Worm (Caenorhabditis elegans): Measurements from ENCODE around the gene msp-53.

Gene msp-53

ce11 chrIV:5093462-5093861 is 28.6 kb upstream of the msp-53 start:
- TF ChIP-seq hnd-1 (tag; optimal IDR thresholded peaks at IDR 0.05), result no peak
- TF ChIP-seq B0310.2 (tag; optimal IDR thresholded peaks at IDR 0.05), result no peak
- no peak for TF ChIP-seq ceh-36 (tag; optimal IDR thresholded peaks at IDR 0.05)
- no peak for TF ChIP-seq scrt-1 (GFP tag; IDR thresholded peaks at IDR 0.05)
- no peak for TF ChIP-seq hmg-4 (GFP tag; optimal IDR thresholded peaks at IDR 0.05)

DNA sequence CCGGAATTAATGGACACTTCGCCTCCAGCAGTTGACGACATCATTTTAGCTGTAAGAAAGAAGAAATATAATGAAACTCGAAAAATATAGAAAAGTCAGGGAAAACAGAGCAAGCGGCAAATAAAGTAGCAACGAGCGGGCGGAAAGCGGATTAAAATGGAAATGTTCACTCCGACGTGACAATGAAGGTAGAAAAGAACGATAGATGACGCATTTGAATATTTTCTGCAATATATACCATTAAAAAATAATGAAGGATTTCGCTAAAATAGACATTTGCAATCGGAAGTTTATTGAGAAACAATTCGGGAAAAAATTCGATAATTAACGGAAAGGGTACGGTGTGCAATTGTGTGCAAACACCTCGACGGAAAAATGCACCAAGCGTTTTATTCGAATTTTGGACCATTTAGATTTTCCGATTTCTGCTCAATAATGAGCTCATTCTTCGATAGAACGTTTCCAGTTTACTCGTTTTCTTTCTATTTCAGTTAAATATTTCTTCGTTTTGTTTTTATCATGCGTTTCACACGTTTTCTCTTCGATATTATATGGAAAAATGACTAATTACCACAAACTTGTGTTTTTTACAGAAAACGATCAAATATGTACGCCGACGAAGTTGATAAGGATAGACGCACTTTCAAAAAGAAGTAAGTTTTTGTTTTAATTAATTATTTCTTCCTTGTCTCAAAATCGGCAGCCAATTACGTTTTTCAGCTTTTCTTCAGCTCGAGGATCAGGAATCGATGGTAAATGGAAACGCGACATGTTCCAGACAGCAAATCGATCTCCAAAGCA is 26.3 kb upstream of the msp-53 start, which contains the start of the genes snpn-1 and C02B10.4:
snpn-1 (minus strand) TSS at position 51 of the 801 bp plus-strand sequence.
C02B10.4 (plus strand) TSS at position 594 of the 801 bp plus-strand sequence.
- peak; percentile 8 for TF ChIP-seq F13C5.2 (tag; optimal IDR thresholded peaks at IDR 0.05)
- TF ChIP-seq sea-1 (GFP tag; conservative IDR thresholded peaks at IDR 0.05), result no peak

ce11 chrIV:5088814-5089322 is 24.0 kb upstream of the msp-53 start, which contains the start of gene ivd-1:
TSS of gene ivd-1 (minus strand) at chrIV:5088864.
- TF ChIP-seq scrt-1 (GFP tag; IDR thresholded peaks at IDR 0.05) (no peak), flt-1 (GFP tag; IDR thresholded peaks at IDR 0.05) (no peak), hmg-4 (GFP tag; optimal IDR thresholded peaks at IDR 0.05) (no peak), tra-4 (tag; optimal IDR thresholded peaks at IDR 0.05) (no peak), hnd-1 (tag; optimal IDR thresholded peaks at IDR 0.05) (no peak)

- TF ChIP-seq hmg-4 (GFP tag; optimal IDR thresholded peaks at IDR 0.05), result no peak
- TF ChIP-seq ets-7 (tag; optimal IDR thresholded peaks at IDR 0.05), result no peak
- TF ChIP-seq tbx-37 (GFP tag; conservative IDR thresholded peaks at IDR 0.05), result no peak
- no peak for TF ChIP-seq ceh-13 (GFP tag; optimal IDR thresholded peaks at IDR 0.05)
- no peak for TF ChIP-seq scrt-1 (GFP tag; IDR thresholded peaks at IDR 0.05)
- no peak for TF ChIP-seq sea-1 (GFP tag; conservative IDR thresholded peaks at IDR 0.05)
- TF ChIP-seq hnd-1 (tag; optimal IDR thresholded peaks at IDR 0.05), result no peak
- no peak for TF ChIP-seq flt-1 (GFP tag; IDR thresholded peaks at IDR 0.05)
- TF ChIP-seq B0310.2 (tag; optimal IDR thresholded peaks at IDR 0.05), result no peak
- no peak for TF ChIP-seq ceh-36 (tag; optimal IDR thresholded peaks at IDR 0.05)
- no peak for TF ChIP-seq pes-1 (GFP tag; IDR thresholded peaks at IDR 0.05)
- no peak for TF ChIP-seq tra-4 (tag; optimal IDR thresholded peaks at IDR 0.05)
- no peak for TF ChIP-seq aly-1 (tag; optimal IDR thresholded peaks at IDR 0.05)
- no peak for TF ChIP-seq tbx-11 (GFP tag; IDR thresholded peaks at IDR 0.05)
- no peak for TF ChIP-seq F13C5.2 (tag; optimal IDR thresholded peaks at IDR 0.05)
- TF ChIP-seq hmbx-1 (tag; optimal IDR thresholded peaks at IDR 0.05), result no peak
- TF ChIP-seq ama-1 (optimal IDR thresholded peaks at IDR 0.05), result no peak
Observed at ce11 chrIV:5086961-5087326, 22.1 kb upstream of the msp-53 start.

DNA sequence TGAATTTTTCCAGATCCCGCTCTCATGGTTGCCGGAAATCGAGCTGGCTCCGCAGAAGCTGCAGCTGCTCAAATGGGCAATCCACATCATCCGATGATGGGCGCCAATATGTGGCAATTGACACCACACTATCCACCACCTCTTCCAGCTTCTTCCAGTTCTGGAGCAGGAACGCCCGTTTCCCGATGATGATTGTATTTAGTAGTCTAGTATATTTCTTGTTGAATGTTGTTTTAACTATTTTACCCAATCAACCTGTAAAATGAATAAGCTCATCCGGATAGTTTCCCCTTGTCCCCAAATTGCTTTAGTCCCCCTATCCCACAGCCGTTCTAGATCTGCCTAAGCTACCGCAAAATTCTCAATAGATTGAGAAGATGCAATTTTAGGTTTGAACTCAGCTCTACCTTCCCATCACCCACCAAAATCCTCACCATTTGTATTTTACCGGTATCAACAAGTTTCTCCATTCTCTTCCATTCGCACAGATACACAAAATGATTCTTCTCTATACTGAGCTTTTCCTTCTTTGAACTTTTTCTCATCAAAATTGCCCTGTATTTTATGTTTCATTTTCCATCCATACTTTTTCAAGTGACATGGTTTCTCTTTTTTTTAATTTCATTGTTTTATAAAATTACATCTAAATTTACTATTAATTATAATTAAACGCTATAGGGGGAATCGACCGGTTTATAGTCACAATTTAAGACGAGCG is 21.5 kb upstream of the msp-53 start:
- no peak for TF ChIP-seq ceh-13 (GFP tag; optimal IDR thresholded peaks at IDR 0.05)
- no peak for TF ChIP-seq ets-7 (tag; optimal IDR thresholded peaks at IDR 0.05)
- no peak for TF ChIP-seq tbx-37 (GFP tag; conservative IDR thresholded peaks at IDR 0.05)
- TF ChIP-seq sea-1 (GFP tag; conservative IDR thresholded peaks at IDR 0.05), result no peak
- no peak for TF ChIP-seq ceh-36 (tag; optimal IDR thresholded peaks at IDR 0.05)
- TF ChIP-seq tbx-11 (GFP tag; IDR thresholded peaks at IDR 0.05), result no peak
- TF ChIP-seq aly-1 (tag; optimal IDR thresholded peaks at IDR 0.05), result no peak
- TF ChIP-seq pes-1 (GFP tag; IDR thresholded peaks at IDR 0.05), result no peak
- TF ChIP-seq tra-4 (tag; optimal IDR thresholded peaks at IDR 0.05), result no peak
- TF ChIP-seq flt-1 (GFP tag; IDR thresholded peaks at IDR 0.05), result no peak
- no peak for TF ChIP-seq hnd-1 (tag; optimal IDR thresholded peaks at IDR 0.05)
- no peak for TF ChIP-seq hmg-4 (GFP tag; optimal IDR thresholded peaks at IDR 0.05)
- TF ChIP-seq F13C5.2 (tag; optimal IDR thresholded peaks at IDR 0.05), result no peak
- no peak for TF ChIP-seq ama-1 (optimal IDR thresholded peaks at IDR 0.05)
- no peak for TF ChIP-seq scrt-1 (GFP tag; IDR thresholded peaks at IDR 0.05)
- TF ChIP-seq hmbx-1 (tag; optimal IDR thresholded peaks at IDR 0.05), result no peak
- no peak for TF ChIP-seq B0310.2 (tag; optimal IDR thresholded peaks at IDR 0.05)

DNA sequence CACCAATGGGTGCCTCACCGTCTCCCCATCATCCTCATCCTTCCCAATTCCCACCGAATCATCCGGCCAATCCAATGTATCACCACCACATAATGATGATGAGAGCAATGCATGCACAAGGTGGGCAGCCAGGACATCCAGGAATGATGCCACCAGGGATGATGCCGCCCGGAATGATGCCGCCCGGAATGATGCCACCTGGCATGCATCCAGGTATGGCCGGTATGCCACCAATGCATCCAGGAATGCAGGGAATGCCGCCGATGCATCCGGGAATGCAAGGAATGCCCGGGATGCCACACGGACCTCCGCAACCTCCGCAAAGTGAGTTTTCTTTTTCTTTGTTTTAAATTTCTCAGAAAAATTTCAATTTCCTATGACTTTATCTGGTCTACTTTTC is 20.9 kb upstream of the msp-53 start:
- TF ChIP-seq aly-1 (tag; optimal IDR thresholded peaks at IDR 0.05), result peak; percentile 17
- no peak for TF ChIP-seq scrt-1 (GFP tag; IDR thresholded peaks at IDR 0.05)

DNA sequence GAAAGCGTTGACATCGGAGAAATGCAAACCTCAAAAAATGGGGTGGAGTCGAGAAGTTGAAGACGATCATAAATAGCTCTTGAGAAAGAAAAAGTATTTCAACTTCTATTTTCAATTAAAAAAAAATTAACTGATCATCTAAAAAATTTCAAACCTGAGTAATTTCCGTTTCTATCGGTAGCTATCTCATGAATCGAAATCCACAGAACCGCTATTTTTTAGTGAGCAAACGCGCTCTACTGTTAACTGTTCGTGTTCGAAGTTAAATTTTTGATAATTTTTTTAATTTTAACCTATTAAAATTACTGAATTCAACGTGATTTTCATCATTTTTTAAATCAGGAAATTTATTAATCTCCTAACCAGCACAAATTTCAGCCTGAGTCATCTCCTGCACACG is 19.0 kb upstream of the msp-53 start:
- TF ChIP-seq ceh-36 (tag; optimal IDR thresholded peaks at IDR 0.05) (no peak), hmbx-1 (tag; optimal IDR thresholded peaks at IDR 0.05) (no peak), tra-4 (tag; optimal IDR thresholded peaks at IDR 0.05) (no peak), tbx-37 (GFP tag; conservative IDR thresholded peaks at IDR 0.05) (no peak), pes-1 (GFP tag; IDR thresholded peaks at IDR 0.05) (no peak), flt-1 (GFP tag; IDR thresholded peaks at IDR 0.05) (no peak), F13C5.2 (tag; optimal IDR thresholded peaks at IDR 0.05) (no peak), hmg-4 (GFP tag; optimal IDR thresholded peaks at IDR 0.05) (no peak), ceh-13 (GFP tag; optimal IDR thresholded peaks at IDR 0.05) (no peak), tbx-11 (GFP tag; IDR thresholded peaks at IDR 0.05) (no peak), ama-1 (optimal IDR thresholded peaks at IDR 0.05) (no peak), sea-1 (GFP tag; conservative IDR thresholded peaks at IDR 0.05) (no peak), scrt-1 (GFP tag; IDR thresholded peaks at IDR 0.05) (no peak), aly-1 (tag; optimal IDR thresholded peaks at IDR 0.05) (no peak), B0310.2 (tag; optimal IDR thresholded peaks at IDR 0.05) (no peak), hnd-1 (tag; optimal IDR thresholded peaks at IDR 0.05) (no peak), ets-7 (tag; optimal IDR thresholded peaks at IDR 0.05) (no peak)
